Worm (Caenorhabditis elegans) whole organism, L1 larva: Measurements from ENCODE around the gene chil-9.

Source experiments
- ces-1 ChIP-seq: fragments of 150-350 bp; optimal IDR thresholded peaks from 2 replicates; lab custom pipeline; 2014; ENCODE audit warnings: missing biosample characterization, missing genetic modification reagents, missing genetic modification characterization
- egl-27 ChIP-seq, 2 experiments: fragments of 150-350 bp in 1 of 2; sonication (generic microtip); optimal IDR thresholded peaks; 3 replicates each; lab custom pipeline; 2017 to 2018; ENCODE audit warnings: missing biosample characterization in 2 of 2, missing genetic modification characterization in 2 of 2, missing genetic modification reagents in 2 of 2
- lin-13 ChIP-seq: fragments of 150-350 bp; optimal IDR thresholded peaks from 2 replicates; lab custom pipeline; 2014; ENCODE audit warnings: missing biosample characterization, missing genetic modification reagents, missing genetic modification characterization
- lsy-2 ChIP-seq, 2 experiments: fragments of 150-350 bp; optimal IDR thresholded peaks; 2 replicates each; lab custom pipeline; 2014; ENCODE audit warnings: missing biosample characterization in 2 of 2, missing genetic modification characterization in 2 of 2
- nhr-71 ChIP-seq: sonication (generic microtip); optimal IDR thresholded peaks from 2 replicates; lab custom pipeline; 2016; ENCODE audit warnings: mild to moderate bottlenecking, missing genetic modification characterization, moderate library complexity, missing compliant biosample characterization
- nhr-90 ChIP-seq: sonication (generic microtip); optimal IDR thresholded peaks from 2 replicates; lab custom pipeline; 2016; ENCODE audit warnings: mild to moderate bottlenecking, missing genetic modification characterization, missing compliant biosample characterization; ENCODE audit not compliant: poor library complexity
- snu-23 ChIP-seq: sonication (generic microtip); optimal IDR thresholded peaks from 2 replicates; lab custom pipeline; 2016; ENCODE audit warnings: missing genetic modification characterization, missing compliant biosample characterization
- unc-86 ChIP-seq: sonication (generic microtip); optimal IDR thresholded peaks from 2 replicates; lab custom pipeline; 2016; ENCODE audit warnings: missing genetic modification characterization, missing compliant biosample characterization
- ztf-11 ChIP-seq, 2 experiments: sonication (generic microtip); optimal IDR thresholded peaks; 2 replicates each; lab custom pipeline; 2016 to 2017; ENCODE audit warnings: missing genetic modification characterization in 2 of 2, missing biosample characterization in 1 of 2, missing compliant biosample characterization in 1 of 2
- ztf-4 ChIP-seq: fragments of 150-350 bp; optimal IDR thresholded peaks from 2 replicates; lab custom pipeline; 2014; ENCODE audit warnings: missing biosample characterization, missing genetic modification characterization

- no peak for TF ChIP-seq lsy-2 (tag; optimal IDR thresholded peaks at IDR 0.05; lab: Kevin White, UChicago)
- no peak for TF ChIP-seq ces-1 (GFP tag; lab: Kevin White, UChicago)
- no peak for TF ChIP-seq egl-27 (tag; optimal IDR thresholded peaks at IDR 0.05; lab: Kevin White, UChicago)
- TF ChIP-seq ztf-4: no peak
- TF ChIP-seq ztf-11 (tag; optimal IDR thresholded peaks at IDR 0.05; lab: Kevin White, UChicago): no peak
- TF ChIP-seq lin-13 (GFP tag; lab: Kevin White, UChicago): no peak
- TF ChIP-seq snu-23 (GFP tag; lab: Kevin White, UChicago): no peak
- TF ChIP-seq nhr-90 (tag; lab: Kevin White, UChicago): no peak
- no peak for TF ChIP-seq nhr-71 (tag; lab: Kevin White, UChicago)
- no peak for TF ChIP-seq unc-86
Observed at ce11 chrII:9868698-9869097, 23.6 kb upstream of the chil-9 start, which contains the start of gene old-1.
